Worm (Caenorhabditis elegans) whole organism, young adult: ENCODE results near the gene F26F4.9.

ENCODE experiments used
- B0035.1 ChIP-seq: sonication (generic microtip); optimal IDR thresholded peaks from 2 replicates; lab custom pipeline; 2016; ENCODE audit warnings: missing genetic modification characterization, mild to moderate bottlenecking, missing compliant biosample characterization, missing genotype, missing genetic modification reagents
- C06A6.2 ChIP-seq: fragments of 200-800 bp; sonication (Bioruptor generic); conservative IDR thresholded peaks from 2 replicates; pipeline ENCODE4 v1.3.6; 2022; ENCODE audit warnings: missing genetic modification characterization, missing compliant biosample characterization
- F23B12.7 ChIP-seq: sonication (generic microtip); optimal IDR thresholded peaks from 2 replicates; lab custom pipeline; 2017; ENCODE audit warnings: missing genetic modification characterization, mild to moderate bottlenecking, missing compliant biosample characterization, antibody characterized with exemption, moderate library complexity; ENCODE audit not compliant: insufficient read depth
- F33H1.4 ChIP-seq: fragments of 200-800 bp; sonication (Bioruptor generic); IDR thresholded peaks from 2 replicates; pipeline ENCODE4 v1.3.6; 2022; ENCODE audit warnings: missing genetic modification reagents, missing genetic modification characterization, missing compliant biosample characterization
- Y53G8AR.9 ChIP-seq: fragments of 200-800 bp; sonication (Bioruptor generic); conservative IDR thresholded peaks from 2 replicates; pipeline ENCODE4 v1.3.6; 2022; ENCODE audit warnings: missing genetic modification reagents, missing genetic modification characterization, missing compliant biosample characterization
- Y79H2A.3 ChIP-seq: fragments of 200-800 bp; sonication (Bioruptor generic); conservative IDR thresholded peaks from 2 replicates; pipeline ENCODE4 v1.3.6; 2022; ENCODE audit warnings: missing genetic modification reagents, missing genetic modification characterization, missing compliant biosample characterization
- ceh-58 ChIP-seq: fragments of 200-800 bp; sonication (Bioruptor generic); IDR thresholded peaks from 2 replicates; pipeline ENCODE4 v1.3.6; 2022; ENCODE audit warnings: missing genetic modification characterization, missing compliant biosample characterization
- ceh-79 ChIP-seq: sonication (generic microtip); optimal IDR thresholded peaks from 2 replicates; lab custom pipeline; 2017; ENCODE audit warnings: mild to moderate bottlenecking, missing genetic modification characterization, missing compliant biosample characterization
- ceh-91 ChIP-seq: fragments of 200-800 bp; sonication (Bioruptor generic); IDR thresholded peaks from 2 replicates; pipeline ENCODE4 v1.3.6; 2022; ENCODE audit warnings: missing genetic modification reagents, missing genetic modification characterization, missing compliant biosample characterization
- chd-7 ChIP-seq: sonication (generic microtip); optimal IDR thresholded peaks from 2 replicates; lab custom pipeline; 2016; ENCODE audit warnings: mild to moderate bottlenecking, missing genetic modification characterization, moderate library complexity, missing compliant biosample characterization
- dox-1 ChIP-seq: fragments of 200-800 bp; sonication (Bioruptor generic); IDR thresholded peaks from 2 replicates; pipeline ENCODE4 v1.3.6; 2022; ENCODE audit warnings: missing genetic modification reagents, missing genetic modification characterization, missing compliant biosample characterization
- dpff-1 ChIP-seq: sonication (generic microtip); optimal IDR thresholded peaks from 2 replicates; lab custom pipeline; 2017; ENCODE audit warnings: mild to moderate bottlenecking, missing genetic modification characterization, missing compliant biosample characterization
- efl-1 ChIP-seq: fragments of 150-350 bp; optimal IDR thresholded peaks from 2 replicates; lab custom pipeline; 2014; ENCODE audit warnings: missing biosample characterization, missing genetic modification reagents, missing genetic modification characterization
- ekl-4 ChIP-seq: fragments of 200-800 bp; sonication (Bioruptor generic); IDR thresholded peaks from 2 replicates; pipeline ENCODE4 v1.3.6; 2022; ENCODE audit warnings: missing genetic modification reagents, missing genetic modification characterization, missing compliant biosample characterization
- ets-4 ChIP-seq: fragments of 200-800 bp; sonication (Bioruptor generic); optimal IDR thresholded peaks from 2 replicates; lab custom pipeline; 2018; ENCODE audit warnings: mild to moderate bottlenecking, missing genetic modification characterization, missing compliant biosample characterization
- fkh-3 ChIP-seq: sonication (generic microtip); optimal IDR thresholded peaks from 2 replicates; lab custom pipeline; 2016; ENCODE audit warnings: mild to moderate bottlenecking, missing genetic modification characterization, missing compliant biosample characterization
- gei-17 ChIP-seq: fragments of 200-800 bp; sonication (Bioruptor generic); optimal IDR thresholded peaks from 2 replicates; lab custom pipeline; 2018; ENCODE audit warnings: mild to moderate bottlenecking, missing genetic modification characterization, missing compliant biosample characterization
- hmg-1.2 ChIP-seq: fragments of 200-800 bp; sonication (Bioruptor generic); IDR thresholded peaks from 2 replicates; pipeline ENCODE4 v1.3.6; 2022; ENCODE audit warnings: missing genetic modification reagents, missing genetic modification characterization, missing compliant biosample characterization
- let-607 ChIP-seq, 2 experiments: fragments of 200-800 bp in 1 of 2; sonication (Bioruptor generic) in 1 of 2; sonication (generic microtip) in 1 of 2; optimal IDR thresholded peaks; 2 replicates each; lab custom pipeline; 2016 to 2018; ENCODE audit warnings: mild to moderate bottlenecking in 2 of 2, missing compliant biosample characterization in 2 of 2, missing genetic modification characterization in 2 of 2, moderate library complexity in 2 of 2, missing genotype in 1 of 2
- lin-26 ChIP-seq: fragments of 200-800 bp; sonication (Bioruptor generic); IDR thresholded peaks from 2 replicates; pipeline ENCODE4 v1.3.6; 2022; ENCODE audit warnings: missing genetic modification reagents, missing genetic modification characterization, missing compliant biosample characterization
- lin-54 ChIP-seq: fragments of 200-800 bp; sonication (Bioruptor generic); optimal IDR thresholded peaks from 2 replicates; lab custom pipeline; 2018; ENCODE audit warnings: mild to moderate bottlenecking, missing genetic modification characterization, missing compliant biosample characterization
- lir-1 ChIP-seq: fragments of 200-800 bp; sonication (Bioruptor generic); conservative IDR thresholded peaks from 2 replicates; pipeline ENCODE4 v1.3.6; 2022; ENCODE audit warnings: missing genetic modification reagents, missing genetic modification characterization, missing compliant biosample characterization
- lsl-1 ChIP-seq: fragments of 200-800 bp; sonication (Bioruptor generic); optimal IDR thresholded peaks from 2 replicates; lab custom pipeline; 2018; ENCODE audit warnings: mild to moderate bottlenecking, missing genetic modification characterization, moderate library complexity, missing compliant biosample characterization
- lsy-27 ChIP-seq: sonication (generic microtip); optimal IDR thresholded peaks from 2 replicates; lab custom pipeline; 2017; ENCODE audit warnings: missing genetic modification characterization, mild to moderate bottlenecking, missing compliant biosample characterization, antibody characterized with exemption, missing genotype, borderline replicate concordance; ENCODE audit not compliant: insufficient read depth
- madf-6 ChIP-seq: fragments of 200-800 bp; sonication (Bioruptor generic); IDR thresholded peaks from 2 replicates; pipeline ENCODE4 v1.3.6; 2022; ENCODE audit warnings: missing genetic modification reagents, missing genetic modification characterization, missing compliant biosample characterization
- madf-8 ChIP-seq: fragments of 200-800 bp; sonication (Bioruptor generic); conservative IDR thresholded peaks from 2 replicates; pipeline ENCODE4 v1.3.6; 2022; ENCODE audit warnings: missing genetic modification reagents, missing genetic modification characterization, missing compliant biosample characterization
- mcd-1 ChIP-seq: fragments of 200-800 bp; sonication (Bioruptor generic); IDR thresholded peaks from 2 replicates; pipeline ENCODE4 v1.3.6; 2022; ENCODE audit warnings: missing genetic modification reagents, missing genetic modification characterization, missing compliant biosample characterization
- nfyb-1 ChIP-seq: fragments of 200-800 bp; sonication (Bioruptor generic); IDR thresholded peaks from 2 replicates; pipeline ENCODE4 v1.3.6; 2022; ENCODE audit warnings: missing genetic modification reagents, missing genetic modification characterization, missing compliant biosample characterization
- nhr-179 ChIP-seq: sonication (generic microtip); optimal IDR thresholded peaks from 2 replicates; lab custom pipeline; 2016; ENCODE audit warnings: mild to moderate bottlenecking, missing genetic modification characterization, missing compliant biosample characterization
- nhr-80 ChIP-seq: sonication (generic microtip); optimal IDR thresholded peaks from 2 replicates; lab custom pipeline; 2016; ENCODE audit warnings: missing genetic modification characterization, missing compliant biosample characterization
- pha-4 ChIP-seq: fragments of 150-350 bp; sonication (generic microtip); optimal IDR thresholded peaks from 2 replicates; lab custom pipeline; 2014; ENCODE audit warnings: missing biosample characterization, missing genetic modification reagents, missing genetic modification characterization
- repo-1 ChIP-seq: sonication (generic microtip); optimal IDR thresholded peaks from 2 replicates; lab custom pipeline; 2017; ENCODE audit warnings: mild to moderate bottlenecking, missing genetic modification characterization, missing compliant biosample characterization
- rpc-1 ChIP-seq, 2 experiments: fragments of 150-350 bp in 1 of 2; sonication (generic microtip) in 1 of 2; optimal IDR thresholded peaks; 2 replicates each; lab custom pipeline; 2014 to 2018; ENCODE audit warnings: missing biosample characterization in 1 of 2, missing genetic modification characterization in 1 of 2, missing genetic modification reagents in 1 of 2, missing genotype in 1 of 2
- snpc-4 ChIP-seq, 5 experiments: fragments of 150-350 bp in 1 of 5; sonication (generic microtip) in 4 of 5; optimal IDR thresholded peaks; 2 replicates each; lab custom pipeline; 2014 to 2018; ENCODE audit warnings: missing genetic modification characterization in 5 of 5, missing biosample characterization in 3 of 5, antibody characterized with exemption in 2 of 5, mild to moderate bottlenecking in 2 of 5, missing compliant biosample characterization in 2 of 5, missing genotype in 2 of 5, moderate library complexity in 2 of 5, missing genetic modification reagents in 1 of 5
- tbp1 ChIP-seq: fragments of 200-800 bp; sonication (Bioruptor generic); optimal IDR thresholded peaks from 2 replicates; lab custom pipeline; 2018; ENCODE audit warnings: mild to moderate bottlenecking, missing genetic modification characterization, missing compliant biosample characterization
- tlf-1 ChIP-seq: fragments of 200-800 bp; sonication (Bioruptor generic); optimal IDR thresholded peaks from 2 replicates; lab custom pipeline; 2018; ENCODE audit warnings: mild to moderate bottlenecking, missing genetic modification characterization, missing compliant biosample characterization
- xnd-1 ChIP-seq: sonication (generic microtip); optimal IDR thresholded peaks from 2 replicates; lab custom pipeline; 2016; ENCODE audit warnings: missing genotype, missing genetic modification reagents, missing genetic modification characterization, missing compliant biosample characterization
- ztf-18 ChIP-seq: sonication (generic microtip); optimal IDR thresholded peaks from 2 replicates; lab custom pipeline; 2016; ENCODE audit warnings: missing genotype, mild to moderate bottlenecking, missing genetic modification characterization, missing compliant biosample characterization
- ztf-6 ChIP-seq: fragments of 200-800 bp; sonication (Bioruptor generic); IDR thresholded peaks from 2 replicates; pipeline ENCODE4 v1.3.6; 2022; ENCODE audit warnings: missing genetic modification reagents, missing genetic modification characterization, missing compliant biosample characterization

F26F4.9 gene

ce11 chrIII:4890997-4891396, 21.3 kb downstream of the F26F4.9 start, which contains the start of gene F26F4.5:
TSS of gene F26F4.5 (minus strand) at chrIII:4891252.
- TF ChIP-seq lin-54, result peak; percentile 12
- TF ChIP-seq gei-17, result no peak
- TF ChIP-seq madf-8, result peak; percentile 72
- peak; percentile 26; the same call in 1 of the 2 replicates for TF ChIP-seq mcd-1
- TF ChIP-seq F33H1.4 (GFP tag; lab: Robert Waterston, UW), result peak; percentile 90
- peak; percentile 95 for TF ChIP-seq lsl-1
- peak; percentile 66; the same call in 1 of the 2 replicates for TF ChIP-seq ceh-91 (GFP tag; lab: Robert Waterston, UW)
- TF ChIP-seq tlf-1 (GFP tag; lab: Kevin White, UChicago), result no peak
- TF ChIP-seq dox-1 (GFP tag; lab: Robert Waterston, UW), result 0 out of 2 replicates have a peak, but pooled peaks have one; percentile 8
- no peak for TF ChIP-seq C06A6.2
- TF ChIP-seq madf-6, result peak; percentile 90
- 0 out of 2 replicates have a peak, but pooled peaks have one; percentile 14 for TF ChIP-seq hmg-1.2 (GFP tag; lab: Robert Waterston, UW)
- peak; percentile 21 for TF ChIP-seq ztf-18 (tag; lab: Kevin White, UChicago)
- TF ChIP-seq xnd-1, result peak; percentile 84

DNA sequence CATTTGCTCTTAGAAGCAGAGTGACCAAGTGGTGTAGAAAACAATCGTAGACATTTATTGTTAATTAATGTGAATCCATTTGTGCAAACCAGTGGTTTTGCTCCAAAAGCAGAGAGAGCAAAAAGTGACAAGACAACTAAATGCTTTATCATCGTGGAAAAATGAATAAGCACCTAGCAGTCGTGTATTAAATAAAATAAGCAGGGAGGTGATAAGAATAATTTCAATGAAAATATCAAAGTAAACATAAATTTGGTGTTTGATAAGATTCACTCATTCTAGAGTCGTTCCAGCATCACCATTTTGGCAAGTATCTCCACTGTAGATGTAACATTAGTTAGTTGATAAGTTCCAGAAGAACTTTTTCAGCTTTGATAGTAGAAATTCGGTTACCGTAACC, 25.0 kb downstream of the F26F4.9 start, which contains the start of gene clec-6:
clec-6 (minus strand) TSS at position 154 of the 400 bp plus-strand sequence.
- TF ChIP-seq snpc-4 (GFP tag; optimal IDR thresholded peaks at IDR 0.05; lab: Kevin White, UChicago) (no peak), snpc-4 (tag; optimal IDR thresholded peaks at IDR 0.05; lab: Kevin White, UChicago) (no peak), nhr-80 (tag; lab: Kevin White, UChicago) (peak; percentile 41)

DNA sequence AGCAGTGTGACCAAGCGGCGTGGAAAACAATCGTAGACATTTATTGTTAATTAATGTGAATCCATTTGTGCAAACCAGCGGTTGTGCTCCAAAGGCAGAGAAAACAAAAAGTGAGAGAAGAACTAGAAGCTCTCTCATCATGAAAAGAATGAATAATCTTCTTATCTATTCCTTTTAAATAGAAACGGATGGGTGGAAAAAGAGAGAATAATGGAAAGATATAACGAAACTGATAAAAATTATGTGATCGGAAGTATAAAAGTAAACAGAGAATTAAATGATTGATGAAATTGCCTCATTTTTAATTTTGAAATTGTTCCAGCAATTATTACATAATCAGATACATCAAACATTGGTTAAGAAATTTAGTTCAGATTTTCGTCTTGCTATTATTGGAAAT, 28.9 kb downstream of the F26F4.9 start, which contains the start of gene clec-5:
clec-5 (minus strand) TSS at position 178 of the 400 bp plus-strand sequence.
- TF ChIP-seq let-607 (tag; optimal IDR thresholded peaks at IDR 0.05; lab: Kevin White, UChicago) (no peak), pha-4 (tag; lab: Kevin White, UChicago) (no peak), chd-7 (tag; lab: Kevin White, UChicago) (no peak), dpff-1 (tag; lab: Kevin White, UChicago) (no peak), ceh-58 (no peak), F33H1.4 (GFP tag; lab: Robert Waterston, UW) (no peak), tlf-1 (GFP tag; lab: Kevin White, UChicago) (no peak), efl-1 (GFP tag; lab: Kevin White, UChicago) (no peak)

DNA sequence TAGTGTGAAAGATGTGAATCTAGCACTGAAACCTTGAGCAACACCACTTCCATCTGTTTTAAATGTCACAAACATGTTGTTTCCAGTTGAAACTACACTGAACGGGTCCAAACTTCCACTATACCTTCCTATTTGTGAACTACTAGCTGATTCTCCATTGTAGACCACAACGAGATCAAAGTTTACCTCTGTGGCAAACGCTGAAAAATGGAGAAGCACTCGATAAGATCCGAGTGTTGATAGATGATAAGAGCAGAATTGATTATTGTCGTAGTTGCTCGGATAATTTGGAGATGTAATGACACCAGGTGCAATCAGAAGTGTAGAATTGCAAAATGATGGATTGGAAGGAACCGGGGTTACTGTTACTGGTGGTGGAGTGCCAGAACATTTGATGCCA, 30.4 kb downstream of the F26F4.9 start:
- no peak for TF ChIP-seq tbp1 (GFP tag; lab: Kevin White, UChicago)
- TF ChIP-seq ceh-79 (tag; lab: Kevin White, UChicago), result no peak
- no peak for TF ChIP-seq nhr-179 (tag; lab: Kevin White, UChicago)
- no peak for TF ChIP-seq snpc-4 (GFP tag; optimal IDR thresholded peaks at IDR 0.05; lab: Kevin White, UChicago)
- TF ChIP-seq snpc-4 (tag; optimal IDR thresholded peaks at IDR 0.05; lab: Kevin White, UChicago), result no peak
- TF ChIP-seq pha-4 (tag; lab: Kevin White, UChicago), result no peak
- peak; percentile 32 for TF ChIP-seq nhr-80 (tag; lab: Kevin White, UChicago)

DNA sequence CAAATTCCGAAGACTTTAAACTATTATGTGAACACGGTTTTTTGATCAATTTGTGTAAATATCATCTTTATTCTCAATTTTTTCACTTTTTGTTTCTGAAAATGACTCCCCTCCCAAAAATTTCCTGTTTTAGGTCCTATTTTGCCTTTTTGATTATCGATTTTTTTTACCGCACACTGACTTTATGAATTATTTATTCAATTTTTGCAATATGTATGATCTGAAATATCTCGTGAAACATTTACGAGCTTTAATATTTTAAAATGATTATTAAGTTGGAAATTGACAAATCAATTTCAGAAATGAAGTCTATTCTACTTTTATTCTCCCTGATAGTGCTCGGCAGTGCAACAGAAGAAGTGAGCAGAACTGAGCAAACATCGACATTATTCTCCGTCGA, 32.9 kb downstream of the F26F4.9 start, which contains the start of gene C35D10.1:
C35D10.1 (plus strand) TSS at position 301 of the 400 bp plus-strand sequence.
- TF ChIP-seq nfyb-1 (GFP tag; lab: Robert Waterston, UW) (no peak), lir-1 (GFP tag; lab: Robert Waterston, UW) (no peak), F23B12.7 (tag; lab: Kevin White, UChicago) (no peak), rpc-1 (optimal IDR thresholded peaks at IDR 0.05; lab: Kevin White, UChicago) (no peak), rpc-1 (tag; optimal IDR thresholded peaks at IDR 0.05; lab: Kevin White, UChicago) (no peak), ceh-91 (GFP tag; lab: Robert Waterston, UW) (no peak), repo-1 (tag; lab: Kevin White, UChicago) (no peak), fkh-3 (tag; lab: Kevin White, UChicago) (no peak), ets-4 (GFP tag; lab: Kevin White, UChicago) (no peak), lsy-27 (tag; lab: Kevin White, UChicago) (no peak), lin-26 (GFP tag; lab: Robert Waterston, UW) (no peak), xnd-1 (peak; percentile 11), B0035.1 (tag; lab: Kevin White, UChicago) (no peak), ekl-4 (GFP tag; lab: Robert Waterston, UW) (0 out of 2 replicates have a peak, but pooled peaks have one; percentile 20), Y79H2A.3 (GFP tag; lab: Robert Waterston, UW) (no peak), Y53G8AR.9 (GFP tag; lab: Robert Waterston, UW) (0 out of 2 replicates have a peak, but pooled peaks have one; percentile 37), ceh-58 (no peak), ztf-6 (no peak)
